Worm (Caenorhabditis elegans): ENCODE results near the gene T04C12.8.

The T04C12.8 gene

DNA sequence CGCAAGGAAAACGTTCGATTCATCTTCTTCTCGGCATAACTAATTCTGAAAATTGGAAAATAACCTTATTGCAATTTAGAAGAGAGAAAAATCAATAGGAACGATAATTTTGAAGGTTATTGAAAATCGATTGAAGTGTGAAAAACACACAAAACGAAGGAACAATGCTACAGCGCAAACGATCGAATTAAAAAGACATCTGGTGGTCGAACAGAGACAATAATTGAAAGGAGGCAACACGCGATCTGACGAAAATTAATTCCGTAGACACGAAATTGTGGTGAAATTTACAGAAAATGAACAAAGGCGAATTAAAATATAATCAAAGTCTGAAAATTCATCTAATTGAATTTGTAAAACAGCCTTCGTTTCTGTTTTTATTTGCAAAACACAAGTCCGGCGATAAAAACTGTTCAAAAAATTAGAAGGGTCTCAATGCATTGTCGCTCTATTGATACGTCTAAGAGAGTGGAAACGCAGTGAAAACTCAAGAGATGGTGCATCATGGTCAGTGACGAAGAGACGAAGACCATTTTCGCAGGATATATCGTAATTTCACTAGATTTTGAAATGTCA lies 29.7 kb downstream of the T04C12.8 start, which contains the start of gene pak-2 (continued):
- TF ChIP-seq tlp-1 (tag; optimal IDR thresholded peaks at IDR 0.05) (no peak), xbp-1 (tag; optimal IDR thresholded peaks at IDR 0.05) (peak; percentile 83), lin-13 (GFP tag; optimal IDR thresholded peaks at IDR 0.05) (peak; percentile 74), efl-1 (optimal IDR thresholded peaks at IDR 0.05) (peak; percentile 78 to 84), efl-1 (GFP tag; optimal IDR thresholded peaks at IDR 0.05 in 1 of 2) (peak; percentile 69 to 96), hlh-4 (tag; optimal IDR thresholded peaks at IDR 0.05) (peak; percentile 39), skn-1 (tag; optimal IDR thresholded peaks at IDR 0.05) (peak; percentile 38), rnt-1 (tag; optimal IDR thresholded peaks at IDR 0.05) (peak; percentile 88), tbx-2 (tag; optimal IDR thresholded peaks at IDR 0.05) (peak; percentile 85), egl-27 (tag; optimal IDR thresholded peaks at IDR 0.05) (no peak), hpl-2 (GFP tag; optimal IDR thresholded peaks at IDR 0.05) (peak; percentile 63), zag-1 (tag; optimal IDR thresholded peaks at IDR 0.05) (peak; percentile 31), nhr-47 (tag; optimal IDR thresholded peaks at IDR 0.05) (peak; percentile 90), snu-23 (GFP tag; optimal IDR thresholded peaks at IDR 0.05) (peak; percentile 91), snpc-4 (tag; optimal IDR thresholded peaks at IDR 0.05) (peak; percentile 37), jun-1 (tag; optimal IDR thresholded peaks at IDR 0.05) (no peak), fkh-10 (GFP tag; optimal IDR thresholded peaks at IDR 0.05) (peak; percentile 34), F16B12.6 (tag; optimal IDR thresholded peaks at IDR 0.05) (no peak), ceh-90 (tag; optimal IDR thresholded peaks at IDR 0.05) (peak; percentile 64), nhr-84 (tag; optimal IDR thresholded peaks at IDR 0.05) (no peak), unc-98 (GFP tag; IDR thresholded peaks at IDR 0.05) (peak; percentile 76; the same call in 1 of the 2 replicates), lin-15B (tag; optimal IDR thresholded peaks at IDR 0.05) (peak; percentile 43), unc-86 (tag; optimal IDR thresholded peaks at IDR 0.05) (peak; percentile 73), C34B4.2 (tag; optimal IDR thresholded peaks at IDR 0.05) (no peak), lir-3 (tag; optimal IDR thresholded peaks at IDR 0.05; ENCODE audit: poor library complexity) (peak; percentile 90), dsc-1 (tag; optimal IDR thresholded peaks at IDR 0.05) (peak; percentile 85), nhr-28 (tag; optimal IDR thresholded peaks at IDR 0.05) (no peak), ceh-63 (GFP tag; optimal IDR thresholded peaks at IDR 0.05) (peak; percentile 87), grh-1 (GFP tag; IDR thresholded peaks at IDR 0.05) (peak; percentile 31; the same call in 1 of the 2 replicates), pag-3 (tag; optimal IDR thresholded peaks at IDR 0.05; ENCODE audit: borderline replicate concordance, insufficient read depth) (no peak), elt-3 (tag; optimal IDR thresholded peaks at IDR 0.05) (peak in 2 of 6 experiments; percentile 2 to 41), nhr-71 (tag; optimal IDR thresholded peaks at IDR 0.05) (peak; percentile 93), lin-14 (GFP tag; optimal IDR thresholded peaks at IDR 0.05) (peak; percentile 95), sox-4 (tag; optimal IDR thresholded peaks at IDR 0.05) (peak; percentile 74), nhr-77 (tag; optimal IDR thresholded peaks at IDR 0.05) (peak; percentile 90), hlh-17 (GFP tag; optimal IDR thresholded peaks at IDR 0.05; ENCODE audit: borderline replicate concordance) (no peak), C04F5.9 (tag; optimal IDR thresholded peaks at IDR 0.05) (peak; percentile 70), dpl-1 (GFP tag; optimal IDR thresholded peaks at IDR 0.05) (peak; percentile 61 to 77 (median 68)), ama-1 (optimal IDR thresholded peaks at IDR 0.05) (no peak), ces-1 (GFP tag; optimal IDR thresholded peaks at IDR 0.05) (no peak)

ce11 chrV:11034748-11035147 lies 34.4 kb downstream of the T04C12.8 start, which contains the start of gene pptr-2:
TSS of gene pptr-2 (minus strand) at chrV:11034931.
- peak in 1 of 2 experiments; percentile 1 for TF ChIP-seq lsy-2 (tag; optimal IDR thresholded peaks at IDR 0.05)
- TF ChIP-seq C04F5.9 (tag; optimal IDR thresholded peaks at IDR 0.05) = no peak
- no peak for TF ChIP-seq aly-2 (tag; optimal IDR thresholded peaks at IDR 0.05)
- TF ChIP-seq nhr-71 (tag; optimal IDR thresholded peaks at IDR 0.05) = peak; percentile 64
- TF ChIP-seq rnt-1 (tag; optimal IDR thresholded peaks at IDR 0.05) = peak; percentile 60
- TF ChIP-seq lin-14 (GFP tag; optimal IDR thresholded peaks at IDR 0.05) = peak; percentile 70
- TF ChIP-seq mef-2 (tag; optimal IDR thresholded peaks at IDR 0.05) = no peak
- TF ChIP-seq isw-1 (GFP tag; IDR thresholded peaks at IDR 0.05) = no peak

Data from whole organism, L1 larva.